Worm (Caenorhabditis elegans): Measurements from ENCODE around the gene hsp-3.

Gene hsp-3

DNA sequence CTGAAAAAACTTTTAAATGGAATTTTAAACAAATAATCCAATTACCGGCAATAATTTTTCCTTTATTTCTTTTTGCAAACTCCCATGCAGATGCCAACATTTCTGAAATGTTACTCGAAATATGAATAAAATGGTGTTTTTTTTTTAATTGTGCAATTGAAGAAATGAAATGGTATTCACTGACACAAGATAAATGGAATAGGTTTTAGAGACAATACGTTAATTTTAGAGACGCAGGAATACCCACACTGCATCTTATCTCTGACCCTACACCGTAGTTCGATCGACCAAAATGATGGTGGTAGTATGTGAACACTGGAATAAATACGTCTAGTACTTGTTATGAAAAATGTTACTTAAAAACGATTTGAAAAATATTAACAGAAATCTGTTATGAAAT lies 20.9 kb upstream of the hsp-3 start, which contains the start of gene prx-3:
Gene prx-3, minus strand, starts transcription at position 101 of the 400 bp plus-strand sequence.
- no peak for TF ChIP-seq T22C8.4 (GFP tag; IDR thresholded peaks at IDR 0.05)
- TF ChIP-seq ref-1 (GFP tag; conservative IDR thresholded peaks at IDR 0.05) = no peak
- no peak for TF ChIP-seq ztf-23 (GFP tag; IDR thresholded peaks at IDR 0.05)
- TF ChIP-seq ztf-29 (GFP tag; IDR thresholded peaks at IDR 0.05) = no peak
- no peak for TF ChIP-seq med-1 (GFP tag; optimal IDR thresholded peaks at IDR 0.05; ENCODE audit: insufficient read depth)
- no peak for TF ChIP-seq cog-1 (tag; optimal IDR thresholded peaks at IDR 0.05)
- no peak for TF ChIP-seq flt-1 (GFP tag; IDR thresholded peaks at IDR 0.05)
- no peak for TF ChIP-seq tab-1 (GFP tag; IDR thresholded peaks at IDR 0.05)
- TF ChIP-seq klf-2 (GFP tag; conservative IDR thresholded peaks at IDR 0.05) = no peak

DNA sequence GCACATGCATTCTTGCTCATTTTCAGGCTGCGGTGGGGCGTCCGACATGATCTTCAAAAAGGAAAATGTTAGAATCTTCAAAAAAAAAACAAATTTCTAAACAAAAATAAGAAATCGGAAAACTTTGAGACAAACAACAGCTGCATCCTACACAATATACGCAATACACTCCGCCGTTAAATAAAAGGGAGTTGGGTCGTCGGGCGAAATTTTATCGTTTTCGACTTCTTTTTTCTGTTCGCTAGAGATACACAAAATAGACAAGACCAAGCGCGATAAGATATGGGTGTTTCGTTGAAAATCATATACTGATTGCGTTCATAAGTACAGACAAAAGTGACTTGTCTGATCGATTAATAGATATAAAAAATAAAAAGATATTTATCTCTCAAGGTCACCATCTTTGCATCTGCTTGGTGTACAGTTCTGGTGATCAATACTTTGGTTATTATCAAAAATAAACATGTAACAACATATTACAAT lies 17.4 kb upstream of the hsp-3 start, which contains the start of gene kynu-1:
Gene kynu-1, minus strand, starts transcription at position 51 of the 483 bp plus-strand sequence.
- no peak for TF ChIP-seq flt-1 (GFP tag; IDR thresholded peaks at IDR 0.05)
- TF ChIP-seq klf-2 (GFP tag; conservative IDR thresholded peaks at IDR 0.05) = no peak
- TF ChIP-seq ref-1 (GFP tag; conservative IDR thresholded peaks at IDR 0.05) = no peak
- no peak for TF ChIP-seq tab-1 (GFP tag; IDR thresholded peaks at IDR 0.05)
- TF ChIP-seq med-1 (GFP tag; optimal IDR thresholded peaks at IDR 0.05; ENCODE audit: insufficient read depth) = no peak
- no peak for TF ChIP-seq ztf-29 (GFP tag; IDR thresholded peaks at IDR 0.05)
- no peak for TF ChIP-seq ztf-23 (GFP tag; IDR thresholded peaks at IDR 0.05)
- TF ChIP-seq T22C8.4 (GFP tag; IDR thresholded peaks at IDR 0.05) = no peak
- TF ChIP-seq cog-1 (tag; optimal IDR thresholded peaks at IDR 0.05) = no peak

DNA sequence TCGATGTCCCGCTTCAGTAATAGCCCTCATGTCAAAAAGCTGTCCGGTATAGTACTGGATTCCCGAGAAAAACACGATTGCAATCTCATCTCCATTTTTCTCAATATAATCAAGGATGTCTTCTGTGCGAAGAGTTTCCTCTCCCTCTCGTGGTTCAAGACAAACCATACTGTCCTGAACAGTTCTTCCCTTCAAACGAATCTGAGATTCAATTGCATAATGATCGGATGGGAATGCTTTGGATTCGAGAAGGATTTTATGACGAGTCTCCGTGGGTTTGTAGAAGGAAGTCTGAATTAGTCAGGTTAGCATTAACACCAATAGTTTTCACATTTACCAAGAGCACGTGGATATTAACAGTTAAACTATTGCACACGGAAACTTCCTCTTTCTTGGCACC lies 16.0 kb upstream of the hsp-3 start:
- TF ChIP-seq ref-1 (GFP tag; conservative IDR thresholded peaks at IDR 0.05) (no peak), ztf-29 (GFP tag; IDR thresholded peaks at IDR 0.05) (no peak), ztf-23 (GFP tag; IDR thresholded peaks at IDR 0.05) (no peak), T22C8.4 (GFP tag; IDR thresholded peaks at IDR 0.05) (no peak), med-1 (GFP tag; optimal IDR thresholded peaks at IDR 0.05; ENCODE audit: insufficient read depth) (no peak), flt-1 (GFP tag; IDR thresholded peaks at IDR 0.05) (no peak), klf-2 (GFP tag; conservative IDR thresholded peaks at IDR 0.05) (no peak), tab-1 (GFP tag; IDR thresholded peaks at IDR 0.05) (no peak), cog-1 (tag; optimal IDR thresholded peaks at IDR 0.05) (no peak)

DNA sequence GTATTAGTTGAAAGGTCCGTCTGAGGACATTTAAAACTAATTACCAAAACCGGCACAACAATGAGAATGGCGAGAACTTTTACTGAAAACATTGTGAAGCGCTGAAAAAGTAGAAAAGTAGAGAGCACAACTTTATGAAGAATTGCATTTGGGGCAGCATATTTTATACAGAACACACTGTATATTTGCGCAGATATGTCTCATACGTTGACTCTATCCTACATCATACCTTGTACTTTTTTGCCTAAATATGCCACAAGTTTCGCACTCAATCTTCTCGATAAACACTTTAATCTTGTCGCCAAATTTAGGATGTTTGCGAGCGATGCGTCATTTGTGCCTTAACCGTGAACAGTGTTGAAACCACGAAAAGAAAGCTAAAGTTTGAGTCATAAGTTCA lies 11.4 kb upstream of the hsp-3 start, which contains the start of gene C15H9.11:
Gene C15H9.11, minus strand, starts transcription at position 101 of the 400 bp plus-strand sequence.
- TF ChIP-seq flt-1 (GFP tag; IDR thresholded peaks at IDR 0.05) (no peak), med-1 (GFP tag; optimal IDR thresholded peaks at IDR 0.05; ENCODE audit: insufficient read depth) (no peak), ztf-23 (GFP tag; IDR thresholded peaks at IDR 0.05) (no peak), klf-2 (GFP tag; conservative IDR thresholded peaks at IDR 0.05) (no peak), ztf-29 (GFP tag; IDR thresholded peaks at IDR 0.05) (no peak), cog-1 (tag; optimal IDR thresholded peaks at IDR 0.05) (no peak), tab-1 (GFP tag; IDR thresholded peaks at IDR 0.05) (no peak), ref-1 (GFP tag; conservative IDR thresholded peaks at IDR 0.05) (no peak), T22C8.4 (GFP tag; IDR thresholded peaks at IDR 0.05) (no peak)

DNA sequence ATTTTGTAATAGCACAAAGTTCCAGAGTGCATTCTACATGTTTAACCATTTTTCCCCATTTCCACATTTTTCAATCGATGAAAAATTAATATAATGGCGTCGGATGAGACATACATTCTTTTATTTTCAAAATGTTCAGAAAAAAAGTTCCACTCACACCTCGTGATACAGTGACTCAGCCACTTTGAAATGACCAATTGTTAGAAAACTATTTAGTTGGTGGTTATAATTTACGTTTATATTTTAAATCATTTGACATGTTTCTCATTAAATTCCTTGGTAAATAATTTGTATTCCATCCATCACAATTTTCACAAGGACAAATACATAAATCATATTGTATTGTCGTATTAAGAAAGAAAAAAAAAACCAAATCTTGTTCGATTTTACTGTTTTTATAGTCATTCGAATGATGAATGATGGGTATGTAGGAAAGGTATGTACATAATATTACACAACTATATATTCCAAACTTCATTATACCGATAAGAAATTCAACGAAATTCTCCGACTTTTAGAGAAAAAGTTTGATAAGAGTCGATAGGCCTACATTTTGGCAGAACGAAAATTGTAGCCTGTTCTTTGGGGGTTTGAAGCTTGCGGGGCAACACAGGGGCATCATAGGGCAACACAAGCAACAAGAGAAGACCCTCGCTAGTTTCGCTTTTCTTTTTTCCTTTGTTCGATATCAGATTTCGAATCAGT lies 8.6 kb upstream of the hsp-3 start:
- no peak for TF ChIP-seq ref-1 (GFP tag; conservative IDR thresholded peaks at IDR 0.05)
- no peak for TF ChIP-seq klf-2 (GFP tag; conservative IDR thresholded peaks at IDR 0.05)
- TF ChIP-seq med-1 (GFP tag; optimal IDR thresholded peaks at IDR 0.05; ENCODE audit: insufficient read depth) = no peak
- no peak for TF ChIP-seq ztf-29 (GFP tag; IDR thresholded peaks at IDR 0.05)
- TF ChIP-seq ztf-23 (GFP tag; IDR thresholded peaks at IDR 0.05) = no peak
- TF ChIP-seq T22C8.4 (GFP tag; IDR thresholded peaks at IDR 0.05) = no peak
- no peak for TF ChIP-seq flt-1 (GFP tag; IDR thresholded peaks at IDR 0.05)
- TF ChIP-seq cog-1 (tag; optimal IDR thresholded peaks at IDR 0.05) = no peak

DNA sequence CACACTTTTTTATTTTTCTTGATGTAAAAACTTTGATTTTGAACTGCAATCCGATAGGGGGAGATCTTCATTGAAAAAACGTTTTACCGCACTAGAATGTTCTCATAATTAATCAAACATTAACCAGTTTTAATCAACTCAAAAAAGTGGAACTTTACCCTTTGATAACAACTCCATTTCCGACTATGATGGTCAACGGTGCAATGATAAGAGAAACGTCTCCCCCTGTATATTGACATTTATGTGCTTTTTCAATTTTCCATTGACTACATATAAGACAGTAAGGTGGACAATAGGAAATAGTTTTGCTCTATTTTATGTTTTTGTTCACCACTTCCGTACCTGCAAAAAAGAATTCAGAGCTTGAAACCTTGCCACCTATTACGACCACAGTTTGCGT lies 6.5 kb upstream of the hsp-3 start:
- 0 out of 2 replicates have a peak, but pooled peaks have one; percentile 17 for TF ChIP-seq ztf-23 (GFP tag; IDR thresholded peaks at IDR 0.05)
- TF ChIP-seq cog-1 (tag; optimal IDR thresholded peaks at IDR 0.05) = no peak

DNA sequence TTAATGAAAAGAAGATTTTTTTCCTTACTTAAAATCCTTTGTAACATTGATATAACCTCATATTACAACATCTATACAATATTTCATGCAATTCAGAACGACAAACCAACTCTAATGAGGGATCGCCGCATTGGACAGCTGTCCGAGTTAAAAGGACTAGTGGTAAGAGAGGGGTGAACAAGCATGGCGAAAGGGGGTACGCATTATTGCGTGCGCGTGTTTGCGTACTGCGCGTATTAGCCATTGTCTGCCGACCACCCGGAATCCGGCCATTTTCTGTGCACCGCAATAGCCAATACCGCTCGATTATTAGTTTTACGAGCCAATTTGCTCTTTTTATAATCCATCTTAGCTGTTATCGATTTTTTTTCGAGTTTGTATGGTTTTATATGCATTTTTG lies 5.6 kb upstream of the hsp-3 start, which contains the start of gene C15H9.4:
Gene C15H9.4, plus strand, starts transcription at position 93 of the 400 bp plus-strand sequence.
- TF ChIP-seq med-1 (GFP tag; optimal IDR thresholded peaks at IDR 0.05; ENCODE audit: insufficient read depth) (no peak), klf-2 (GFP tag; conservative IDR thresholded peaks at IDR 0.05) (no peak), flt-1 (GFP tag; IDR thresholded peaks at IDR 0.05) (0 out of 2 replicates have a peak, but pooled peaks have one; percentile 28), ref-1 (GFP tag; conservative IDR thresholded peaks at IDR 0.05) (no peak), ztf-23 (GFP tag; IDR thresholded peaks at IDR 0.05) (peak; percentile 53; the same call in 1 of the 2 replicates), ztf-29 (GFP tag; IDR thresholded peaks at IDR 0.05) (no peak), tab-1 (GFP tag; IDR thresholded peaks at IDR 0.05) (peak; percentile 64; the same call in 1 of the 2 replicates), T22C8.4 (GFP tag; IDR thresholded peaks at IDR 0.05) (no peak), cog-1 (tag; optimal IDR thresholded peaks at IDR 0.05) (peak; percentile 40)

DNA sequence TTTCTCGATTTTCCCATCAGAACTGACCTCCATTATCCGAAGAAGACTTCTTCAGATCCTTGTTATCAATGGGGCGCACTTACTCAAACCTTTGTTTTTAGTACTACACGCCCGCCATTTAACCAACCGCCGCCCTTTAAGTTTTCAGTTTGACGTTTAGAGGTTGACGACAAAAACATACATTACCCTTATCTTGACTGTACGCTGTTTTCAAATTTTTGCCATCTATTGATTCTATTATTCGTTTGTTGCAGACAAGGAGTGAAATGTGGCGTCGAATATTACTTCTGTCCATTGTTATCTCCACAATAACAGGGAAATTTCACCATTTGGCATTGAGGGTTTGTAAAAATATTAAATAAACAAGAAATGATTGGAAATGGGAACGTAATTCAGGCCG lies 1.1 kb upstream of the hsp-3 start, which contains the start of gene C15H9.5:
Gene C15H9.5, plus strand, starts transcription at position 255 of the 400 bp plus-strand sequence.
- TF ChIP-seq T22C8.4 (GFP tag; IDR thresholded peaks at IDR 0.05) (no peak), ztf-23 (GFP tag; IDR thresholded peaks at IDR 0.05) (no peak), cog-1 (tag; optimal IDR thresholded peaks at IDR 0.05) (no peak), tab-1 (GFP tag; IDR thresholded peaks at IDR 0.05) (no peak), med-1 (GFP tag; optimal IDR thresholded peaks at IDR 0.05; ENCODE audit: insufficient read depth) (no peak), flt-1 (GFP tag; IDR thresholded peaks at IDR 0.05) (no peak), klf-2 (GFP tag; conservative IDR thresholded peaks at IDR 0.05) (no peak), ref-1 (GFP tag; conservative IDR thresholded peaks at IDR 0.05) (no peak), ztf-29 (GFP tag; IDR thresholded peaks at IDR 0.05) (no peak)

DNA sequence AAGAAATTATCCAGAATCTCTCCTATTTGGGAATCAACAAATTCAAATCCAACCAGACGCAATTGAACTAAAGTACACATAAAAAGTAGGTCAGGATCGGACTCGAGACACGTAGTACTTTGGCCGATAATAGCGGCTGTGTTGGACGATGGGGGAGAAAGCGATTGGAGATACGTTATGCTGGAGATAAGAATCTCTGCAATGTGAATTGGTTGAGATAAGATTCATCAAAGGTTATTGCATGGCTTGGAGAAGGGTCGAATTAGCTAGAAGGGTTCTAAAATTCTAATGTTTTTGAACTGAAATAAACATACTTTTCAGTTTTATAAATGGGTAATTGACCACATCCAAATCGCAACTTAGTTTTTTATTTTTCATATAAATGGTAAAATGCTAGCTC lies 609 bp upstream of the hsp-3 start:
- no peak for TF ChIP-seq T22C8.4 (GFP tag; IDR thresholded peaks at IDR 0.05)
- TF ChIP-seq flt-1 (GFP tag; IDR thresholded peaks at IDR 0.05) = no peak
- TF ChIP-seq tab-1 (GFP tag; IDR thresholded peaks at IDR 0.05) = no peak
- TF ChIP-seq med-1 (GFP tag; optimal IDR thresholded peaks at IDR 0.05; ENCODE audit: insufficient read depth) = no peak
- TF ChIP-seq ref-1 (GFP tag; conservative IDR thresholded peaks at IDR 0.05) = no peak
- no peak for TF ChIP-seq klf-2 (GFP tag; conservative IDR thresholded peaks at IDR 0.05)
- no peak for TF ChIP-seq cog-1 (tag; optimal IDR thresholded peaks at IDR 0.05)
- no peak for TF ChIP-seq ztf-29 (GFP tag; IDR thresholded peaks at IDR 0.05)
- no peak for TF ChIP-seq ztf-23 (GFP tag; IDR thresholded peaks at IDR 0.05)

Measured in whole organism, midembryonic.